Worm (Caenorhabditis elegans): ENCODE data around the gene srh-145.

srh-145 gene

DNA sequence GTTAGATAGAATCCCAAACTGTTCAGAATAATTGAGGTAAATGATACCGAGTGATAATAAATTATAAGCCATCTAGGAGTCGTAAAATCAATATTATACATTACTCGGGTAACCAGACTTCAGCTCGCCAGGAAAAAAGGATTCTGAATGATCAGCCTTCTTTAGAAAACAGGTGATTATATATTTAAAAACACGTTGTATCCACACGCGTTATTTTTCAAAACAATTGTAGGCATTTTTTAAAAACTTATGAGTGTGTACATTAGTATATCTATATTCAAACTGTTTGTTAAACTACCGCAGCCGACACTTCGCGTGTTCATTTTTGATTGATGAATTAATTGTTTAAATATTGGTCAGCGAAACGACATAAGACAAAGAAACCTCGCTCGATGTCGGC, 22.2 kb upstream of the srh-145 start, which contains the start of gene sri-65:
Gene sri-65 (minus strand): TSS at position 101 of the 400 bp plus-strand sequence.
- no peak for TF ChIP-seq lin-13 (tag; optimal IDR thresholded peaks at IDR 0.05)
- TF ChIP-seq ceh-83 (GFP tag; optimal IDR thresholded peaks at IDR 0.05): no peak
- no peak for TF ChIP-seq mls-2 (tag; optimal IDR thresholded peaks at IDR 0.05)
- no peak for TF ChIP-seq ham-2 (GFP tag; optimal IDR thresholded peaks at IDR 0.05)
- TF ChIP-seq sem-2 (GFP tag; optimal IDR thresholded peaks at IDR 0.05): no peak
- no peak for TF ChIP-seq lin-32 (GFP tag; optimal IDR thresholded peaks at IDR 0.05)
- no peak for TF ChIP-seq mab-5 (tag; optimal IDR thresholded peaks at IDR 0.05)
- TF ChIP-seq nhr-76 (tag; optimal IDR thresholded peaks at IDR 0.05): no peak

DNA sequence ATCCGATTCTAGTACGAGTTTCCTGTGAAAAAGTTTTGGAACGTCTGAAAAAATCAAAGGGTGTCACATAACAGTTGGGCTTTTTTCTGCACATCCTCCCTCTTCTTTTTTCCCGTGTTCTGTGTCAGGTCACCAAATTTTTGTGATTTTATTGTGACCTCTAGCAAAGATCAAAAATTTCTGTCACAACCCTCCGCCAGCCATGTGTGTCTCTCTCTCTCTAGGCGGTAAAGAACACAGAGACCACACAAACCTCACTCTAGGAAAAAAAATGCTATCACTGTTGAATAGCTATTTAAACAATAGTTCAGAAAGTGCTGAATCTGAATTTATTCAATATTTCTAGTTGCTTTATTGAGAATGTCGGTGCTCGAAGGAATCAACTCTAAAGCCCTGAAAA, 19.9 kb upstream of the srh-145 start, which contains the start of gene gst-44:
Gene gst-44 (plus strand): TSS at position 237 of the 400 bp plus-strand sequence.
- TF ChIP-seq unc-62 (GFP tag; optimal IDR thresholded peaks at IDR 0.05): no peak
- TF ChIP-seq flh-1 (GFP tag; optimal IDR thresholded peaks at IDR 0.05): no peak
- no peak for TF ChIP-seq zip-8 (tag; optimal IDR thresholded peaks at IDR 0.05)
- no peak for TF ChIP-seq pha-4 (tag; optimal IDR thresholded peaks at IDR 0.05)
- TF ChIP-seq M03D4.4 (tag; optimal IDR thresholded peaks at IDR 0.05): no peak
- no peak for TF ChIP-seq ceh-83 (GFP tag; optimal IDR thresholded peaks at IDR 0.05)
- TF ChIP-seq ces-1 (GFP tag; optimal IDR thresholded peaks at IDR 0.05): no peak
- no peak for TF ChIP-seq nhr-2 (tag; optimal IDR thresholded peaks at IDR 0.05)
- no peak for TF ChIP-seq mab-5 (tag; optimal IDR thresholded peaks at IDR 0.05)
- no peak for TF ChIP-seq lin-13 (tag; optimal IDR thresholded peaks at IDR 0.05)
- no peak for TF ChIP-seq cnd-1 (tag; optimal IDR thresholded peaks at IDR 0.05)
- TF ChIP-seq snpc-4 (tag; optimal IDR thresholded peaks at IDR 0.05): no peak

DNA sequence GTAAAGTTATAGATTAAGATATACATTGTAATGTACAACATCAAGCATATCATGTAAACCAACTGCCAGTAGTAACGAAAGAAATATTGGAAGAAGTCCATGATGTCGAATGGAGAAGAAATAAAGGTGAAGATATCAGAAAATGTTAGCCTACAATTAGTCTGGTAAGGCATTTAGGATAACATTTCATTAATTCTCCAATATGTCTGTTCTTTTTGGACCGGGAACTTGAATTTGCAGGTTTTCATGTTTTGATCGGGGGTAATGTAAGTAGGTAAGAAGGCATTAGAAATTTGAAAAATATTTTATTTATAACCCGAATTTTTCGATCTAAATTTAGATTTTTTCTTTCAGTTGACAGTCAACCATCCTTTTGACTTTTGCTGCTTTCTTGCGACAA, 16.8 kb upstream of the srh-145 start, which contains the start of gene srd-63:
Gene srd-63 (minus strand): TSS at position 101 of the 400 bp plus-strand sequence.
- no peak for TF ChIP-seq bed-3 (GFP tag; optimal IDR thresholded peaks at IDR 0.05)
- no peak for TF ChIP-seq elt-3 (tag; optimal IDR thresholded peaks at IDR 0.05)
- no peak for TF ChIP-seq mep-1 (tag; optimal IDR thresholded peaks at IDR 0.05)
- no peak for TF ChIP-seq unc-39 (tag; optimal IDR thresholded peaks at IDR 0.05)
- no peak for TF ChIP-seq blmp-1 (tag; optimal IDR thresholded peaks at IDR 0.05)
- no peak for TF ChIP-seq nhr-237 (tag; optimal IDR thresholded peaks at IDR 0.05)
- TF ChIP-seq hlh-1 (tag; optimal IDR thresholded peaks at IDR 0.05): no peak
- no peak for TF ChIP-seq lin-32 (GFP tag; optimal IDR thresholded peaks at IDR 0.05)
- no peak for TF ChIP-seq zip-8 (tag; optimal IDR thresholded peaks at IDR 0.05)

DNA sequence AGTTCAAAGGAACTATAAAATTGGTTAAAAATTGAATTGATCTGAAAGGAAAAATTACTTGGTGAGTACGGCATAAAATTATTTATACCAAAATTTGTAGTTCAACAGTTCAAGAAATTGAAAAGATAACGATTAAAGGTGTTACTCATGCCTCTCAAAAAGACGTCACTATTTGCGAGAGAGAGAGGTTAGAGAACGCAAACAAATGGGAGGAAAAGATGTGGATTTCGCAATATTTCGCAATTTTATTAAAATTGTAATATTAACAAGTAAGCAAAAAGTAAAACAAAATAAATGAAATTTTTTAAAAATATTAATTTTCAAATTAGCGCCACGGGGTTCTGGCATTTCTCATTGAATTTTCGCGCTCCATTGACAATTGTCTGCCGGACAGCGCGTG, 15.4 kb upstream of the srh-145 start, which contains the start of gene F13A7.11:
Gene F13A7.11 (minus strand): TSS at position 174 of the 400 bp plus-strand sequence.
- TF ChIP-seq flh-1 (GFP tag; optimal IDR thresholded peaks at IDR 0.05) (no peak), unc-39 (tag; optimal IDR thresholded peaks at IDR 0.05) (no peak), nhr-237 (tag; optimal IDR thresholded peaks at IDR 0.05) (no peak), cnd-1 (tag; optimal IDR thresholded peaks at IDR 0.05) (no peak), zip-8 (tag; optimal IDR thresholded peaks at IDR 0.05) (no peak), tbx-8 (GFP tag; optimal IDR thresholded peaks at IDR 0.05) (no peak), ceh-39 (tag; optimal IDR thresholded peaks at IDR 0.05) (no peak), drap-1 (GFP tag; optimal IDR thresholded peaks at IDR 0.05) (no peak), ztf-11 (tag; optimal IDR thresholded peaks at IDR 0.05) (no peak), nhr-12 (tag; optimal IDR thresholded peaks at IDR 0.05) (no peak), lin-32 (GFP tag; optimal IDR thresholded peaks at IDR 0.05) (no peak), sem-2 (GFP tag; optimal IDR thresholded peaks at IDR 0.05) (no peak), snpc-4 (tag; optimal IDR thresholded peaks at IDR 0.05) (no peak)

DNA sequence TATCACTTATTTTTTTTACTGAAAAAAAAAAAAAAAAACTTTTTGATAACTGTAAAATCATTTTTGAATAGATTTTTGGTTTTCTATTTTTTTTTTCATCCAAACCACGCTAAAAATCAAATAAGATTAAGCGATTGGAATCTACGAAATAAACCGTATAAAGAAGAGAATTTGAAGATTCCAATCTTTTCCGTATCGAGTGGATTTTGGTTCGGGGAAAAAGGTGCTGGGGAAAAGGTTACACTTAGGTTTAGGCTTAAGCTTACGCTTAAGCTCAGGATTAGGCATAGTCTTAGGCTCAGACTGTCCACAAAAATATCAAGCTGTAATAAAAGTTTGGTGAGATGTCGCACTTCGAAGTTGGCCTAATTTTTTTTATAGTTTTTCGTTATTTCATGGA, 14.8 kb upstream of the srh-145 start, which contains the start of gene F13A7.12:
Gene F13A7.12 (plus strand): TSS at position 301 of the 400 bp plus-strand sequence.
- no peak for TF ChIP-seq bed-3 (GFP tag; optimal IDR thresholded peaks at IDR 0.05)
- no peak for TF ChIP-seq pha-4 (tag; optimal IDR thresholded peaks at IDR 0.05)
- no peak for TF ChIP-seq ztf-11 (tag; optimal IDR thresholded peaks at IDR 0.05)
- TF ChIP-seq sem-2 (GFP tag; optimal IDR thresholded peaks at IDR 0.05): no peak
- no peak for TF ChIP-seq elt-3 (tag; optimal IDR thresholded peaks at IDR 0.05)
- TF ChIP-seq blmp-1 (tag; optimal IDR thresholded peaks at IDR 0.05): no peak
- no peak for TF ChIP-seq nhr-237 (tag; optimal IDR thresholded peaks at IDR 0.05)
- no peak for TF ChIP-seq nhr-28 (tag; optimal IDR thresholded peaks at IDR 0.05)
- TF ChIP-seq mls-2 (tag; optimal IDR thresholded peaks at IDR 0.05): no peak
- no peak for TF ChIP-seq unc-120 (tag; optimal IDR thresholded peaks at IDR 0.05; ENCODE audit: poor library complexity, severe bottlenecking)

All from whole organism, mixed stage, embryonic.